Fruit fly (Drosophila melanogaster): ENCODE measurements around the gene CG16825.

CG16825 gene

dm6 chr2L:13286456-13286855, 18.1 kb upstream of the CG16825 start, which contains the start of the genes Drep4 and Uvrag (continued):
- no peak for TF ChIP-seq peb (GFP tag; IDR thresholded peaks at IDR 0.05)
- peak; percentile 30 for TF ChIP-seq CG10654 (GFP tag; optimal IDR thresholded peaks at IDR 0.05)
- no peak for TF ChIP-seq CG10959 (GFP tag; IDR thresholded peaks at IDR 0.05)
- TF ChIP-seq CG1647 (GFP tag; optimal IDR thresholded peaks at IDR 0.05): no peak
- peak; percentile 85 for TF ChIP-seq CG3847 (GFP tag; IDR thresholded peaks at IDR 0.05)
- no peak for TF ChIP-seq CG10147 (GFP tag; optimal IDR thresholded peaks at IDR 0.05)
- no peak for TF ChIP-seq Mrtf (GFP tag; IDR thresholded peaks at IDR 0.05)
- peak; percentile 66 for TF ChIP-seq CG13296 (GFP tag; optimal IDR thresholded peaks at IDR 0.05)
- TF ChIP-seq lov (optimal IDR thresholded peaks at IDR 0.05): no peak
- no peak for TF ChIP-seq lov (GFP tag; IDR thresholded peaks at IDR 0.05)
- TF ChIP-seq CG12071 (GFP tag; optimal IDR thresholded peaks at IDR 0.05): no peak
- TF ChIP-seq gcm2 (GFP tag; optimal IDR thresholded peaks at IDR 0.05): no peak
- TF ChIP-seq CG13624 (GFP tag; optimal IDR thresholded peaks at IDR 0.05): no peak
- no peak for TF ChIP-seq CG3281 (GFP tag; optimal IDR thresholded peaks at IDR 0.05)
- peak; percentile 65 for TF ChIP-seq Ets65A (GFP tag)
- TF ChIP-seq pita (GFP tag; optimal IDR thresholded peaks at IDR 0.05): no peak
- TF ChIP-seq eve (GFP tag; optimal IDR thresholded peaks at IDR 0.05): no peak
- TF ChIP-seq CG1602 (GFP tag; optimal IDR thresholded peaks at IDR 0.05): peak; percentile 55
- peak; percentile 73 for TF ChIP-seq CG14710 (tag; optimal IDR thresholded peaks at IDR 0.05)
- peak; percentile 48 for TF ChIP-seq fd96Cb (tag; optimal IDR thresholded peaks at IDR 0.05)
- no peak for TF ChIP-seq repo (GFP tag; optimal IDR thresholded peaks at IDR 0.05)
- no peak for TF ChIP-seq cas (GFP tag; IDR thresholded peaks at IDR 0.05)
- no peak for TF ChIP-seq HLHmδ (GFP tag; optimal IDR thresholded peaks at IDR 0.05)
- TF ChIP-seq CG10462 (GFP tag; optimal IDR thresholded peaks at IDR 0.05): peak; percentile 19
- TF ChIP-seq kni (GFP tag; optimal IDR thresholded peaks at IDR 0.05): no peak
- no peak for TF ChIP-seq CrebB (tag; optimal IDR thresholded peaks at IDR 0.05)
- TF ChIP-seq gt (GFP tag; IDR thresholded peaks at IDR 0.05): no peak
- TF ChIP-seq wek (GFP tag; optimal IDR thresholded peaks at IDR 0.05): no peak
- TF ChIP-seq CG8765 (GFP tag; IDR thresholded peaks at IDR 0.05): no peak
- TF ChIP-seq CG11504 (tag; optimal IDR thresholded peaks at IDR 0.05): no peak
- no peak for TF ChIP-seq BtbVII (GFP tag; optimal IDR thresholded peaks at IDR 0.05)
- no peak for TF ChIP-seq CG4360 (GFP tag; IDR thresholded peaks at IDR 0.05)
- peak; percentile 4 for TF ChIP-seq jumu (GFP tag; optimal IDR thresholded peaks at IDR 0.05)
- TF ChIP-seq ranshi (GFP tag; IDR thresholded peaks at IDR 0.05): 0 out of 2 replicates have a peak, but pooled peaks have one; percentile 57
- TF ChIP-seq Doc3 (GFP tag; IDR thresholded peaks at IDR 0.05; ENCODE audit: partially characterized antibody): no peak
- TF ChIP-seq CG10209 (GFP tag; optimal IDR thresholded peaks at IDR 0.05): peak; percentile 77
- no peak for TF ChIP-seq Nf-YC (tag; optimal IDR thresholded peaks at IDR 0.05)
- TF ChIP-seq CG14667 (GFP tag; IDR thresholded peaks at IDR 0.05): peak; percentile 34; the same call in 1 of the 2 replicates
- TF ChIP-seq CG10366 (GFP tag; IDR thresholded peaks at IDR 0.05): no peak
- no peak for TF ChIP-seq H2.0 (GFP tag; IDR thresholded peaks at IDR 0.05)
- TF ChIP-seq bab2 (GFP tag; optimal IDR thresholded peaks at IDR 0.05): peak; percentile 32
- TF ChIP-seq Spps (tag; optimal IDR thresholded peaks at IDR 0.05): peak; percentile 27
- TF ChIP-seq Dref (GFP tag; IDR thresholded peaks at IDR 0.05): no peak
- no peak for TF ChIP-seq CG12769 (tag; optimal IDR thresholded peaks at IDR 0.05)
- TF ChIP-seq Neu2 (GFP tag; optimal IDR thresholded peaks at IDR 0.05; ENCODE audit: borderline replicate concordance): no peak
- peak; percentile 67 for TF ChIP-seq CG12659 (GFP tag; optimal IDR thresholded peaks at IDR 0.05)
- no peak for TF ChIP-seq sd (tag; optimal IDR thresholded peaks at IDR 0.05)
- TF ChIP-seq CG2199 (GFP tag; IDR thresholded peaks at IDR 0.05): no peak
- peak; percentile 36 for TF ChIP-seq scrt (GFP tag; optimal IDR thresholded peaks at IDR 0.05)
- no peak for TF ChIP-seq CG31224 (GFP tag; IDR thresholded peaks at IDR 0.05)
- no peak for TF ChIP-seq ash1 (GFP tag; optimal IDR thresholded peaks at IDR 0.05)
- TF ChIP-seq mam (GFP tag; optimal IDR thresholded peaks at IDR 0.05): peak; percentile 16
- no peak for TF ChIP-seq CG30020 (tag; optimal IDR thresholded peaks at IDR 0.05)
